Fruit fly (Drosophila melanogaster): ENCODE results near the gene Tbca.

Tbca gene

DNA sequence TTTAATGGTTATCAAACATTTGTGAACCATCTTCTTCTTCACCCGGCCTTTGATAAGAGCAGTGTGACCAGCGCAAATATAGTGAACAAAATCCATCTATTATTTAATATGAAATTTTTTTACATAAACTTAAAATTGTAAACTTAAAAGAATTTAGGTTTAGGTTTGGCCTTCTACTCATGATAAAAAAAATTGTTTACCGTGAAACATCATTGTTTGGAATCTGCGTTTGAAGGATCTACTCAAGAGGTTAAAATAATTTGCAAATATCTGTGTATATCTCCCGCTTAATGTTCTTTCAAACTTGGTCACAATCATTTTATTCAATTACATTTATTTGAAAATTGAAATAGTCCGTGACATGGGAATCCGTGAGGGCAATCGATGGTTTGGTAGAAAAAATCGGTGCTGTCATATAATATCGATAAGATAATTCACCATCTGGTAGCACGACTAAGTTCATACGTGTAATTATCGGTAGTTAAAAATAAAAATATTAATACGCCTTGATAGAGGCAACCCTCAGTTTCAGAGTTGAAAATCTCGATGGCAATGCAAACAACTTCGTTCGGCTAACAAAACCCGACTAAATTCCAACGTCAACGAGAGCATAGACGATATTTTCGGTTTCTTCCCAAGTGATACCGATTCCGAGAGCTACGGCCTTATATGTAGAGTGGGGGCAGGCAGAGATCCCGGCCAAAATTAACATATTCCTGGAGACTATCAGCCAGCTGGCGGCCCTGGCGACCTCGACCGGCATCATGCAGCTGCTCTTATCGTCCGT is 28.7 kb downstream of the Tbca start, which contains the start of the genes betaGlu and sip3:
TSS of gene betaGlu (minus strand) at position 59 of the 787 bp plus-strand sequence.
TSS of gene sip3 (plus strand) at position 430 of the 787 bp plus-strand sequence.
- no peak for TF ChIP-seq Sin3A (optimal IDR thresholded peaks at IDR 0.05)
- TF ChIP-seq ttk (optimal IDR thresholded peaks at IDR 0.05) = no peak
- no peak for TF ChIP-seq h (optimal IDR thresholded peaks at IDR 0.05)
- no peak for TF ChIP-seq insv (optimal IDR thresholded peaks at IDR 0.05)
- no peak for TF ChIP-seq psq (optimal IDR thresholded peaks at IDR 0.05)
- TF ChIP-seq Myc (optimal IDR thresholded peaks at IDR 0.05) = no peak

dm6 chr3R:31776583-31777362 is 33.5 kb downstream of the Tbca start, which contains the start of the genes CG2126 and faf:
Gene CG2126, minus strand, starts transcription at chr3R:31776652.
Gene faf, plus strand, starts transcription at chr3R:31777020.
- TF ChIP-seq Sin3A (optimal IDR thresholded peaks at IDR 0.05) (no peak), Myc (optimal IDR thresholded peaks at IDR 0.05) (no peak), ttk (optimal IDR thresholded peaks at IDR 0.05) (no peak), psq (optimal IDR thresholded peaks at IDR 0.05) (no peak), h (optimal IDR thresholded peaks at IDR 0.05) (no peak), insv (optimal IDR thresholded peaks at IDR 0.05) (no peak)

DNA sequence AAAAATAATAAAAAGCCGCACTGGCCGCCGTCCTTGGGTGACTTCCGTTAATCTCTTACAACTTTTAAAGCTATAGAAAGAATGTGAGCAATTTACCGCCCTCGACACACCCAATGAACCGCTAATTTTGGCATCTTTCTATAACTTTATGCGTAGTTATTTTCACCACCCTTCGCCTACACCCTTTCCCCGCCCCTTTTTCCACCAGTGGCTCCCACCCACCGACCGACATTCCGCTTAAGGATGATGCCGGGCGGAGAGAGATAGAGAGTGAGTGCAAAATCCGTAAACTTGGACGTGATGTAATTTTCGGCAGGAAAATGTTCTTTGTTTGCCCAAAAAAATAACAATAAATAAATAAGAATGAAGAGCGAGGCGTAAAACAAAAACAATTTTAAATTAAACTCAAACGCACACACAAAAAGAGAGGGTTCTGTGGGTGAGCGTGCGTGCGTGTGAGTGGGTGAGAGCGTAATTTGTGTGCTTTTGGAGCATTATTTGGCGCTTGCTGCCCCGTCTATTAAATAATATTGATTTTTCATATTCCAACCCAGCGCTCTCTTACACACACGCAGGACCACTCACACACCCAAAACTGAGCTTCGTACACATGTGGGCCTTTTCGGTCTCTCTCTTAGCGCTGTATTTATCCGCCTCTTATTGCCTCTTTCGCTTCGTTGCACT is 34.3 kb downstream of the Tbca start:
- TF ChIP-seq psq (optimal IDR thresholded peaks at IDR 0.05) (no peak), insv (optimal IDR thresholded peaks at IDR 0.05) (no peak), h (optimal IDR thresholded peaks at IDR 0.05) (no peak), Sin3A (optimal IDR thresholded peaks at IDR 0.05) (no peak), Myc (optimal IDR thresholded peaks at IDR 0.05) (no peak), ttk (optimal IDR thresholded peaks at IDR 0.05) (no peak)

All from Kc167 (cell line).